Worm (Caenorhabditis elegans) whole organism, L3 larva: Measurements from ENCODE around the gene F12F6.1.
A peak's percentile ranks its signal among the peaks of the same experiment; 100 is the strongest.

ENCODE experiments used
- R02D3.7 ChIP-seq: fragments of 150-350 bp; optimal IDR thresholded peaks from 2 replicates; lab custom pipeline; 2014; ENCODE audit warnings: missing biosample characterization, missing genetic modification characterization
- ZK546.5 ChIP-seq: sonication (generic microtip); optimal IDR thresholded peaks from 2 replicates; lab custom pipeline; 2017; ENCODE audit warnings: missing biosample characterization, missing genetic modification characterization
- egl-5 ChIP-seq: fragments of 150-350 bp; optimal IDR thresholded peaks from 2 replicates; lab custom pipeline; 2017; ENCODE audit warnings: missing biosample characterization, missing genetic modification reagents, missing genetic modification characterization, inconsistent platforms
- elt-2 ChIP-seq: sonication (generic microtip); optimal IDR thresholded peaks from 2 replicates; lab custom pipeline; 2016; ENCODE audit warnings: missing genetic modification reagents, mild to moderate bottlenecking, missing genetic modification characterization, missing compliant biosample characterization
- elt-3 ChIP-seq, 3 experiments: fragments of 150-350 bp in 1 of 3; sonication (generic microtip) in 2 of 3; optimal IDR thresholded peaks; 2 replicates in 2 of 3; 4 replicates in 1 of 3; lab custom pipeline; 2014 to 2017; ENCODE audit warnings: missing biosample characterization in 3 of 3, missing genetic modification characterization in 3 of 3
- fkh-10 ChIP-seq: sonication (generic microtip); optimal IDR thresholded peaks from 2 replicates; lab custom pipeline; 2017; ENCODE audit warnings: missing biosample characterization, missing genetic modification reagents, missing genetic modification characterization
- nhr-11 ChIP-seq: fragments of 150-350 bp; optimal IDR thresholded peaks from 2 replicates; lab custom pipeline; 2014; ENCODE audit warnings: missing biosample characterization, missing genetic modification characterization
- nhr-12 ChIP-seq: fragments of 150-350 bp; optimal IDR thresholded peaks from 2 replicates; lab custom pipeline; 2014; ENCODE audit warnings: missing biosample characterization, missing genetic modification characterization
- nhr-28 ChIP-seq: fragments of 150-350 bp; optimal IDR thresholded peaks from 2 replicates; lab custom pipeline; 2014; ENCODE audit warnings: missing biosample characterization, missing genetic modification characterization
- nhr-76 ChIP-seq: fragments of 150-350 bp; sonication (generic microtip); optimal IDR thresholded peaks from 5 replicates; lab custom pipeline; 2014; ENCODE audit warnings: missing biosample characterization, missing genetic modification characterization
- pha-4 ChIP-seq: fragments of 150-350 bp; optimal IDR thresholded peaks from 2 replicates; lab custom pipeline; 2014; ENCODE audit warnings: missing biosample characterization, missing genetic modification reagents, missing genetic modification characterization
- tbx-2 ChIP-seq: sonication (generic microtip); optimal IDR thresholded peaks from 2 replicates; lab custom pipeline; 2016; ENCODE audit warnings: mild to moderate bottlenecking, missing genetic modification characterization, missing compliant biosample characterization
- unc-62 ChIP-seq: fragments of 150-350 bp; sonication (generic microtip); optimal IDR thresholded peaks from 4 replicates; lab custom pipeline; 2014; ENCODE audit warnings: missing biosample characterization, missing genetic modification reagents, missing genetic modification characterization
- ztf-4 ChIP-seq: fragments of 150-350 bp; optimal IDR thresholded peaks from 2 replicates; lab custom pipeline; 2014; ENCODE audit warnings: missing biosample characterization, missing genetic modification characterization

ce11 chrIV:11625482-11625881, 41.7 kb downstream of the F12F6.1 start, which contains the start of gene lys-5:
- no peak for TF ChIP-seq fkh-10 (GFP tag; lab: Kevin White, UChicago)
- TF ChIP-seq nhr-28 (tag; lab: Kevin White, UChicago), result no peak
- TF ChIP-seq R02D3.7 (tag; lab: Kevin White, UChicago), result no peak
- TF ChIP-seq elt-3 (tag; optimal IDR thresholded peaks at IDR 0.05; lab: Kevin White, UChicago), result no peak
- no peak for TF ChIP-seq nhr-76 (tag; lab: Kevin White, UChicago)
- TF ChIP-seq nhr-11 (tag; lab: Kevin White, UChicago), result no peak
- no peak for TF ChIP-seq unc-62 (GFP tag; lab: Kevin White, UChicago)
- TF ChIP-seq egl-5 (tag; lab: Kevin White, UChicago), result no peak
- no peak for TF ChIP-seq ztf-4 (tag; lab: Kevin White, UChicago)
- TF ChIP-seq nhr-12 (tag; lab: Kevin White, UChicago), result no peak
- no peak for TF ChIP-seq pha-4 (tag; lab: Kevin White, UChicago)
- peak; percentile 7 for TF ChIP-seq elt-2 (tag; lab: Kevin White, UChicago)
- no peak for TF ChIP-seq tbx-2 (tag; lab: Kevin White, UChicago)
- no peak for TF ChIP-seq ZK546.5 (tag; lab: Kevin White, UChicago)
